Worm (Caenorhabditis elegans) whole organism, L3 larva: ENCODE measurements around the gene W03C9.2.

ENCODE experiments used
- ZK546.5 ChIP-seq: sonication (generic microtip); optimal IDR thresholded peaks from 2 replicates; lab custom pipeline; 2017; ENCODE audit warnings: missing biosample characterization, missing genetic modification characterization
- aly-2 ChIP-seq: fragments of 150-350 bp; optimal IDR thresholded peaks from 2 replicates; lab custom pipeline; 2014; ENCODE audit warnings: missing biosample characterization, missing genetic modification characterization
- ama-1 ChIP-seq: fragments of 150-350 bp; optimal IDR thresholded peaks from 2 replicates; lab custom pipeline; 2018
- ceh-82 ChIP-seq: fragments of 150-350 bp; optimal IDR thresholded peaks from 2 replicates; lab custom pipeline; 2014; ENCODE audit warnings: missing biosample characterization, missing genetic modification characterization
- ceh-9 ChIP-seq: sonication (generic microtip); optimal IDR thresholded peaks from 2 replicates; lab custom pipeline; 2018; ENCODE audit warnings: missing biosample characterization, missing genetic modification characterization
- daf-12 ChIP-seq: fragments of 150-350 bp; optimal IDR thresholded peaks from 2 replicates; lab custom pipeline; 2014; ENCODE audit warnings: missing biosample characterization, missing genetic modification reagents, missing genetic modification characterization
- egl-27 ChIP-seq: sonication (generic microtip); optimal IDR thresholded peaks from 4 replicates; lab custom pipeline; 2017; ENCODE audit warnings: missing biosample characterization, missing genetic modification reagents, missing genetic modification characterization
- egl-5 ChIP-seq: fragments of 150-350 bp; optimal IDR thresholded peaks from 2 replicates; lab custom pipeline; 2017; ENCODE audit warnings: missing biosample characterization, missing genetic modification reagents, missing genetic modification characterization, inconsistent platforms
- elt-1 ChIP-seq: fragments of 150-350 bp; optimal IDR thresholded peaks from 2 replicates; lab custom pipeline; 2014; ENCODE audit warnings: missing biosample characterization, missing genetic modification characterization
- elt-2 ChIP-seq: sonication (generic microtip); optimal IDR thresholded peaks from 2 replicates; lab custom pipeline; 2016; ENCODE audit warnings: missing genetic modification reagents, mild to moderate bottlenecking, missing genetic modification characterization, missing compliant biosample characterization
- elt-3 ChIP-seq, 3 experiments: fragments of 150-350 bp in 1 of 3; sonication (generic microtip) in 2 of 3; optimal IDR thresholded peaks; 2 replicates in 2 of 3; 4 replicates in 1 of 3; lab custom pipeline; 2014 to 2017; ENCODE audit warnings: missing biosample characterization in 3 of 3, missing genetic modification characterization in 3 of 3
- eor-1 ChIP-seq, 2 experiments: fragments of 150-350 bp; optimal IDR thresholded peaks; 2 replicates each; lab custom pipeline; 2014 to 2018; ENCODE audit warnings: missing biosample characterization in 2 of 2, missing genetic modification characterization in 2 of 2
- fkh-2 ChIP-seq: fragments of 150-350 bp; optimal IDR thresholded peaks from 2 replicates; lab custom pipeline; 2014; ENCODE audit warnings: missing biosample characterization, missing genetic modification reagents, missing genetic modification characterization
- fos-1 ChIP-seq: fragments of 150-350 bp; optimal IDR thresholded peaks from 2 replicates; lab custom pipeline; 2014; ENCODE audit warnings: missing biosample characterization, missing genetic modification characterization
- hmg-11 ChIP-seq: sonication (generic microtip); optimal IDR thresholded peaks from 2 replicates; lab custom pipeline; 2016; ENCODE audit warnings: missing genetic modification characterization, missing compliant biosample characterization
- lin-15B ChIP-seq: fragments of 150-350 bp; optimal IDR thresholded peaks from 2 replicates; lab custom pipeline; 2014; ENCODE audit warnings: missing biosample characterization, missing genetic modification characterization
- lsy-12 ChIP-seq: sonication (generic microtip); optimal IDR thresholded peaks from 2 replicates; lab custom pipeline; 2016; ENCODE audit warnings: mild to moderate bottlenecking, missing genetic modification characterization, missing compliant biosample characterization
- nfya-1 ChIP-seq: sonication (generic microtip); optimal IDR thresholded peaks from 2 replicates; lab custom pipeline; 2017; ENCODE audit warnings: missing genetic modification characterization, mild to moderate bottlenecking, missing compliant biosample characterization, antibody characterized with exemption, moderate library complexity; ENCODE audit not compliant: insufficient read depth
- nhr-237 ChIP-seq: fragments of 150-350 bp; optimal IDR thresholded peaks from 2 replicates; lab custom pipeline; 2014; ENCODE audit warnings: missing biosample characterization, missing genetic modification characterization
- nhr-25 ChIP-seq: sonication (generic microtip); optimal IDR thresholded peaks from 2 replicates; lab custom pipeline; 2017; ENCODE audit warnings: missing biosample characterization, missing genetic modification characterization
- nhr-43 ChIP-seq: sonication (generic microtip); optimal IDR thresholded peaks from 2 replicates; lab custom pipeline; 2016; ENCODE audit warnings: mild to moderate bottlenecking, missing genetic modification characterization, missing compliant biosample characterization; ENCODE audit not compliant: poor library complexity, severe bottlenecking
- nhr-67 ChIP-seq: fragments of 150-350 bp; optimal IDR thresholded peaks from 2 replicates; lab custom pipeline; 2014; ENCODE audit warnings: missing biosample characterization, missing genetic modification characterization
- nhr-77 ChIP-seq: fragments of 150-350 bp; optimal IDR thresholded peaks from 2 replicates; lab custom pipeline; 2014; ENCODE audit warnings: missing biosample characterization, missing genetic modification characterization
- pha-4 ChIP-seq: fragments of 150-350 bp; optimal IDR thresholded peaks from 2 replicates; lab custom pipeline; 2014; ENCODE audit warnings: missing biosample characterization, missing genetic modification reagents, missing genetic modification characterization
- sea-2 ChIP-seq: fragments of 150-350 bp; sonication (generic microtip); optimal IDR thresholded peaks from 4 replicates; lab custom pipeline; 2014; ENCODE audit warnings: missing biosample characterization, missing genetic modification reagents, missing genetic modification characterization
- snpc-4 ChIP-seq: fragments of 150-350 bp; optimal IDR thresholded peaks from 2 replicates; lab custom pipeline; 2014; ENCODE audit warnings: missing biosample characterization, missing genetic modification characterization
- unc-39 ChIP-seq: sonication (generic microtip); optimal IDR thresholded peaks from 4 replicates; lab custom pipeline; 2017; ENCODE audit warnings: missing biosample characterization, missing genetic modification characterization
- ztf-4 ChIP-seq: fragments of 150-350 bp; optimal IDR thresholded peaks from 2 replicates; lab custom pipeline; 2014; ENCODE audit warnings: missing biosample characterization, missing genetic modification characterization

W03C9.2 gene

ce11 chrII:11916945-11917344 lies 45.2 kb upstream of the W03C9.2 start:
- no peak for TF ChIP-seq lin-15B
- TF ChIP-seq hmg-11 (tag; lab: Kevin White, UChicago): no peak
- no peak for TF ChIP-seq aly-2 (tag; lab: Kevin White, UChicago)
- no peak for TF ChIP-seq elt-1
- no peak for TF ChIP-seq eor-1 (tag; optimal IDR thresholded peaks at IDR 0.05; lab: Kevin White, UChicago)
- no peak for TF ChIP-seq nhr-237 (tag; lab: Kevin White, UChicago)
- no peak for TF ChIP-seq fos-1 (tag; lab: Kevin White, UChicago)
- no peak for TF ChIP-seq ZK546.5
- no peak for TF ChIP-seq ceh-82 (tag; lab: Kevin White, UChicago)
- no peak for TF ChIP-seq snpc-4 (tag; lab: Kevin White, UChicago)
- TF ChIP-seq nhr-77 (tag; lab: Kevin White, UChicago): no peak
- TF ChIP-seq unc-39: no peak
- no peak for TF ChIP-seq egl-5 (tag; lab: Kevin White, UChicago)
- no peak for TF ChIP-seq daf-12 (tag; lab: Kevin White, UChicago)
- TF ChIP-seq nhr-25 (tag; lab: Kevin White, UChicago): no peak
- no peak for TF ChIP-seq lsy-12 (tag; lab: Kevin White, UChicago)
- no peak for TF ChIP-seq egl-27 (tag; lab: Kevin White, UChicago)
- TF ChIP-seq elt-2 (tag; lab: Kevin White, UChicago): no peak

ce11 chrII:11917530-11917952 lies 44.6 kb upstream of the W03C9.2 start:
- TF ChIP-seq elt-3 (tag; optimal IDR thresholded peaks at IDR 0.05; lab: Kevin White, UChicago): no peak
- TF ChIP-seq nfya-1 (tag; lab: Kevin White, UChicago): no peak
- TF ChIP-seq ztf-4 (tag; lab: Kevin White, UChicago): no peak
- no peak for TF ChIP-seq sea-2 (GFP tag; lab: Kevin White, UChicago)
- no peak for TF ChIP-seq ceh-9 (tag; lab: Kevin White, UChicago)
- TF ChIP-seq aly-2 (tag; lab: Kevin White, UChicago): no peak
- TF ChIP-seq ama-1 (lab: Kevin White, UChicago): peak; percentile 57
- TF ChIP-seq pha-4 (tag; lab: Kevin White, UChicago): no peak
- no peak for TF ChIP-seq nhr-43 (tag; lab: Kevin White, UChicago)

ce11 chrII:11922757-11923538 lies 39.2 kb upstream of the W03C9.2 start:
- TF ChIP-seq pha-4 (tag; lab: Kevin White, UChicago) (peak; percentile 73), nfya-1 (tag; lab: Kevin White, UChicago) (no peak)

- peak; percentile 66 for TF ChIP-seq pha-4 (tag; lab: Kevin White, UChicago)
- no peak for TF ChIP-seq fkh-2
These were observed 38.4 kb upstream of the W03C9.2 start for ce11 chrII:11923620-11924298.

- TF ChIP-seq ceh-9 (tag; lab: Kevin White, UChicago): no peak
- peak; percentile 59 for TF ChIP-seq pha-4 (tag; lab: Kevin White, UChicago)
These were observed 37.0 kb upstream of the W03C9.2 start for ce11 chrII:11925203-11925602.

ce11 chrII:11926501-11926900 lies 35.7 kb upstream of the W03C9.2 start:
- TF ChIP-seq ZK546.5 (no peak), nhr-67 (tag; lab: Kevin White, UChicago) (no peak), nfya-1 (tag; lab: Kevin White, UChicago) (peak; percentile 78), lsy-12 (tag; lab: Kevin White, UChicago) (peak; percentile 25)
